Fruit fly (Drosophila melanogaster) whole organism, wandering third instar larva: Measurements from ENCODE around the gene Eo.

Source experiments
- CG9705 ChIP-seq: fragments of 200-800 bp; sonication (Bioruptor generic); optimal IDR thresholded peaks from 2 replicates; lab custom pipeline; 2018; ENCODE audit warnings: missing biosample characterization, mild to moderate bottlenecking, missing genetic modification characterization
- CrebA ChIP-seq: fragments of 200-800 bp; sonication (Bioruptor generic); optimal IDR thresholded peaks from 2 replicates; lab custom pipeline; 2016; ENCODE audit warnings: missing biosample characterization, mild to moderate bottlenecking, missing genetic modification characterization, borderline replicate concordance
- Dfd ChIP-seq: fragments of >200 bp; optimal IDR thresholded peaks from 2 replicates; lab custom pipeline; 2017; ENCODE audit warnings: missing biosample characterization, missing genetic modification characterization
- Dif ChIP-seq: fragments of 200-275, 200-300 bp; sonication (Bioruptor generic); optimal IDR thresholded peaks from 2 replicates; lab custom pipeline; 2018; ENCODE audit warnings: missing biosample characterization, missing genetic modification characterization; ENCODE audit not compliant: partially characterized antibody
- GATAd ChIP-seq: sonication (Bioruptor generic); optimal IDR thresholded peaks from 2 replicates; lab custom pipeline; 2016; ENCODE audit warnings: missing biosample characterization, missing genetic modification characterization
- Hnf4 ChIP-seq: fragments of 200-800 bp; sonication (Bioruptor generic); optimal IDR thresholded peaks from 2 replicates; lab custom pipeline; 2016; ENCODE audit warnings: missing biosample characterization, mild to moderate bottlenecking, missing genetic modification characterization
- Hr83 ChIP-seq: fragments of 200-300 bp; sonication (Bioruptor generic); optimal IDR thresholded peaks from 2 replicates; lab custom pipeline; 2016; ENCODE audit warnings: missing biosample characterization, mild to moderate bottlenecking, missing genetic modification characterization, moderate library complexity; ENCODE audit not compliant: poor library complexity, severe bottlenecking
- Myc ChIP-seq: fragments of >200 bp; optimal IDR thresholded peaks from 2 replicates; lab custom pipeline; 2017
- N ChIP-seq: fragments of >200 bp; optimal IDR thresholded peaks from 2 replicates; lab custom pipeline; 2018; ENCODE audit warnings: missing biosample characterization, missing external identifiers, missing genetic modification characterization
- OdsH ChIP-seq: fragments of 200-800 bp; sonication (Bioruptor generic); optimal IDR thresholded peaks from 2 replicates; lab custom pipeline; 2016; ENCODE audit warnings: missing biosample characterization, mild to moderate bottlenecking, missing genetic modification characterization
- Rel ChIP-seq, 2 experiments: fragments of 200-800 bp; sonication (Bioruptor generic) in 1 of 2; optimal IDR thresholded peaks; 2 replicates in 1 of 2; 3 replicates in 1 of 2; lab custom pipeline; 2016 to 2019; ENCODE audit warnings: mild to moderate bottlenecking in 2 of 2, missing biosample characterization in 2 of 2, missing genetic modification characterization in 2 of 2, moderate library complexity in 1 of 2
- Sp1 ChIP-seq: fragments of 200-800 bp; sonication (Bioruptor generic); optimal IDR thresholded peaks from 3 replicates; lab custom pipeline; 2019; ENCODE audit warnings: missing biosample characterization, mild to moderate bottlenecking, missing genetic modification characterization, moderate library complexity
- Vsx2 ChIP-seq: fragments of 200-300, 225-300 bp; sonication (Bioruptor generic); optimal IDR thresholded peaks from 2 replicates; lab custom pipeline; 2018; ENCODE audit warnings: missing biosample characterization, missing genetic modification characterization; ENCODE audit not compliant: partially characterized antibody
- br ChIP-seq: fragments of 200-800 bp; sonication (Bioruptor generic); optimal IDR thresholded peaks from 2 replicates; lab custom pipeline; 2016; ENCODE audit warnings: missing biosample characterization, missing genetic modification characterization
- dl ChIP-seq, 2 experiments: fragments of 175-275, 200-275 bp in 1 of 2; fragments of 200-275 bp in 1 of 2; sonication (Bioruptor generic); optimal IDR thresholded peaks; lab custom pipeline; 2018; ENCODE audit warnings: mild to moderate bottlenecking in 2 of 2, missing biosample characterization in 2 of 2, missing genetic modification characterization in 2 of 2, moderate library complexity in 2 of 2; ENCODE audit not compliant: partially characterized antibody in 2 of 2, insufficient read depth in 1 of 2
- dmrt93B ChIP-seq: fragments of 200-800 bp; sonication (Bioruptor generic); optimal IDR thresholded peaks from 2 replicates; lab custom pipeline; 2018; ENCODE audit warnings: missing biosample characterization, mild to moderate bottlenecking, missing genetic modification characterization
- dsf ChIP-seq: sonication (Bioruptor generic); optimal IDR thresholded peaks from 2 replicates; lab custom pipeline; 2016; ENCODE audit warnings: missing biosample characterization, missing genetic modification characterization, borderline replicate concordance
- ey ChIP-seq: fragments of 200-800 bp; sonication (Bioruptor generic); optimal IDR thresholded peaks from 2 replicates; lab custom pipeline; 2016; ENCODE audit warnings: missing biosample characterization, missing genetic modification characterization
- foxo ChIP-seq, 2 experiments: fragments of 200-800 bp; sonication (Bioruptor generic); optimal IDR thresholded peaks; 2 replicates in 1 of 2; 3 replicates in 1 of 2; lab custom pipeline; 2016 to 2017; ENCODE audit warnings: missing biosample characterization in 2 of 2, missing genetic modification characterization in 2 of 2
- fru ChIP-seq: fragments of 200-800 bp; sonication (Bioruptor generic); optimal IDR thresholded peaks from 3 replicates; lab custom pipeline; 2016; ENCODE audit warnings: missing biosample characterization, mild to moderate bottlenecking, missing genetic modification characterization
- h ChIP-seq: fragments of 200-800 bp; sonication (Bioruptor generic); optimal IDR thresholded peaks from 3 replicates; lab custom pipeline; 2016; ENCODE audit warnings: missing biosample characterization, mild to moderate bottlenecking, missing genetic modification characterization
- jim ChIP-seq: fragments of 175-275, 200-325 bp; sonication (Bioruptor generic); optimal IDR thresholded peaks from 2 replicates; lab custom pipeline; 2016; ENCODE audit warnings: missing biosample characterization, mild to moderate bottlenecking, missing genetic modification characterization
- lola ChIP-seq: fragments of >200 bp; optimal IDR thresholded peaks from 2 replicates; lab custom pipeline; 2017; ENCODE audit warnings: missing biosample characterization, missing genetic modification characterization
- pan ChIP-seq: fragments of >200 bp; optimal IDR thresholded peaks from 2 replicates; lab custom pipeline; 2017
- rgr ChIP-seq: fragments of 200-800 bp; sonication (Bioruptor generic); optimal IDR thresholded peaks from 3 replicates; lab custom pipeline; 2016; ENCODE audit warnings: missing biosample characterization, mild to moderate bottlenecking, missing genetic modification characterization
- sage ChIP-seq: fragments of 200-800 bp; sonication (Bioruptor generic); optimal IDR thresholded peaks from 2 replicates; lab custom pipeline; 2016; ENCODE audit warnings: missing biosample characterization, mild to moderate bottlenecking, missing genetic modification characterization
- sv ChIP-seq: fragments of 200-800 bp; sonication (Bioruptor generic); optimal IDR thresholded peaks from 3 replicates; lab custom pipeline; 2016; ENCODE audit warnings: missing biosample characterization, missing genetic modification characterization
- usp ChIP-seq: fragments of >200 bp; optimal IDR thresholded peaks from 2 replicates; lab custom pipeline; 2017; ENCODE audit warnings: missing biosample characterization, missing genetic modification characterization
- woc ChIP-seq: sonication (Bioruptor generic); optimal IDR thresholded peaks from 2 replicates; lab custom pipeline; 2016; ENCODE audit warnings: missing biosample characterization, mild to moderate bottlenecking, missing genetic modification characterization

Gene Eo

DNA sequence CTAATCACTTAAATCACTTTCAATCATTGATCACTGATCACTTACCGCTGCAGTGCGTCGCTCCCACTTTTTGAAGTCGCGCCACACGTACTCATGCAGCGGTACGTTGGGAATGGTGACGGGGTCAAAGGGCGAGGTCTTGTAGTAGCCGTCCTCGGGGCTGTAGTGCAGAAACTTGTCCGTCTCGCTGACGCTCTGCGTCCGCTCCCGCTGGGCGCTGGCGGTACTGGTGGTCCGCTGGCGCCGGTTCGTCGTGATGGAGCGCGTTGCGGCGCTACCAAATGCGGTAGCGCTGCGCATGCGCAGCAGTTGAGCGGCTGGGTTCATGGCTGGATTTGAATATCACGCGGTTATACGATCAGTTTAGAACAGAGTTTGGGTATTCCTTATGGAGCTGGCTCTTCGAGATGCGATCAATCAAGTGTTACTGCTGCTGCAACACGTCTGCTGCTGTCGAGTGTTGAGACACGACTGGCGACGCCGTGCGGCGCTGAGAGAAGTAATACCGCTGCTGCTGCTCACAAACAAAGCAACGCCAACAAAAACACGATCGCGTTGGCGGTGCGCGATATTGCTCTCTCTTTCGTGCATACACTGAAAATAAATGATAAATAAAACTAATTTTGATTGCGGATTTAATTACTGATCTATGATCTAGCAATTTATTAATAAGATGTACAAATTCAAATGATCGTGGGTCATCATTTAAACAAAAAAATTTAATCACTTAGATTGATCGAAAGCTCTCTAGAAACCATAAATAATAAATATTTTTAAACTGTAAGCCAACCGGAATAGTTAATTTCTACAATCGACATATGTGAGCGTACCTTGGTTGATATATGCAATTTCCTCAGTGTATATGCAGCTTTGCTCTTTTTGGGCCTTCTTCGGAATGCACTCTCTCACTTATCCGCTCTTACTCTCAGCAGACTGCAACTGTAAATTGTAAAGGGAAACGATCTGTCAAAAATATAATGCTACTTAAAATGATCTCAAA is 32.0 kb upstream of the Eo start (continued):
- peak; percentile 89 for TF ChIP-seq sv

DNA sequence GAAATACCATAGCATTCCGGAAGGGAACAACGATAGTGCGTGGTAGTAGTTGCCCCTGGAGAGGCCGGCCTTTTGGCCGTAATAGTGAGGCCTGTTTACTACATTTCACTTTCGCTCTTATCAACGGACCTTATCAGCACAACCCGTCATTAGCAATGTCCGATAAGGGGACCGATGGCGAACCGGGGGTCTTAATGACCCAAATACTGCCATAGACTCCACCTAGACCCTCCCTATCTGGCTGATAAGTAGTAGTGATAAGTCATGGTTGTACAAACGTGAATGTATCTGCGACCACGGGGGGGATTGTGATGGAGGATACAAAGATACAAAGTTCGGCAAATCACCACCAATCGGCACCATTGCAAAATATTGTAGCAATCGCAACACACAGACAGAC is 30.6 kb upstream of the Eo start:
- TF ChIP-seq br (peak; percentile 77), pan (lab: Kevin White, UChicago) (no peak), dsf (GFP tag; lab: Kevin White, UChicago) (no peak), N (GFP tag; lab: Kevin White, UChicago) (no peak), GATAd (GFP tag; lab: Kevin White, UChicago) (no peak), jim (no peak), foxo (GFP tag; optimal IDR thresholded peaks at IDR 0.05; lab: Kevin White, UChicago) (no peak), Myc (lab: Kevin White, UChicago) (no peak), dmrt93B (no peak), Hnf4 (GFP tag; lab: Kevin White, UChicago) (peak; percentile 8), Rel (GFP tag; optimal IDR thresholded peaks at IDR 0.05; lab: Kevin White, UChicago) (no peak), Rel (tag; optimal IDR thresholded peaks at IDR 0.05; lab: Kevin White, UChicago) (peak; percentile 54)

DNA sequence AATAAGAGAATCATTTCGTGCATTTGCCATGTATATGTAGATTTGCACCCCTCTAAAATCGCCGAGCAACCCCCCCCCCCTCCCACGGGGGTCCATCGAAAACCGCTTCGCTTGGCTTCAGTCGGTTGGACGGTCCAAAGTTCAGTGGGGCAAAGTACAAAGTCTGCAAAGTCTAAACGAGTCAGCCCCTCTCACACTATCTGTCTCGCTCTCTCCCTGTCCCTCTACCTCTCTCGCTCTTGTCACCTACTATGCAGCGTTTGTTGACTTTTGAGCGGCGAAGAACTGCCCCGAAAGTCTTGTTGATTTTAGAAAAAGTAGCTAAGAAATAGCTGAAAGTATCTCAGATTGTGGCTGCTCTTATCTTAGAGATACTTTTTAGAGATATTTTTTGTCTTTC is 28.8 kb upstream of the Eo start:
- peak; percentile 50 for TF ChIP-seq CrebA (GFP tag; lab: Kevin White, UChicago)
- peak; percentile 76 for TF ChIP-seq Dfd
- TF ChIP-seq Sp1 (GFP tag; lab: Kevin White, UChicago), result peak; percentile 51
- TF ChIP-seq Vsx2, result no peak
- TF ChIP-seq CG9705, result peak; percentile 9
- TF ChIP-seq Hnf4 (GFP tag; lab: Kevin White, UChicago), result peak; percentile 95
- TF ChIP-seq rgr, result peak; percentile 41
- TF ChIP-seq ey (GFP tag; lab: Kevin White, UChicago), result no peak
- peak in 1 of 2 experiments; percentile 3 for TF ChIP-seq foxo (GFP tag; optimal IDR thresholded peaks at IDR 0.05; lab: Kevin White, UChicago)

DNA sequence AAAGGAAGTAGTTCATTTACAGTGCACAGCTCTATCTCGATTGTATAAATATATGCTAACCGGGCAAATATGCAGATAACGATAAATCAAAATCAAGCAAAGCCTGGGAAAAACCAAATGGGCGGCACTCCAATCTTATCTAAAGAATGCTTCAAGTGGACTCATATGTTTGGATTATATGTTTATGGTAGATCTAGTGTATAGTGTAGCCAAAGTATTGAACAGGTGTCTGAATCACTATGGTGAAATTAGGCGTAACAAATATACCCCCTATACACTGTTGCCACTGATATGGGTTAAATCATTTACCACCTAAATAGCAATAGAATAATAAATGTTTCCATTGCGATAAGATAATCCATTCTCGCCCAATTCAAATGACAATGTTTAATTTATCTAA is 27.9 kb upstream of the Eo start:
- no peak for TF ChIP-seq GATAd (GFP tag; lab: Kevin White, UChicago)
- TF ChIP-seq dl (GFP tag; optimal IDR thresholded peaks at IDR 0.05; lab: Kevin White, UChicago; ENCODE audit: insufficient read depth in 1 of 2, partially characterized antibody in 2 of 2), result peak in 1 of 2 experiments; percentile 53
- no peak for TF ChIP-seq Rel (GFP tag; optimal IDR thresholded peaks at IDR 0.05; lab: Kevin White, UChicago)
- TF ChIP-seq Rel (tag; optimal IDR thresholded peaks at IDR 0.05; lab: Kevin White, UChicago), result peak; percentile 13
- TF ChIP-seq, all 38 proteins: peak for 2

DNA sequence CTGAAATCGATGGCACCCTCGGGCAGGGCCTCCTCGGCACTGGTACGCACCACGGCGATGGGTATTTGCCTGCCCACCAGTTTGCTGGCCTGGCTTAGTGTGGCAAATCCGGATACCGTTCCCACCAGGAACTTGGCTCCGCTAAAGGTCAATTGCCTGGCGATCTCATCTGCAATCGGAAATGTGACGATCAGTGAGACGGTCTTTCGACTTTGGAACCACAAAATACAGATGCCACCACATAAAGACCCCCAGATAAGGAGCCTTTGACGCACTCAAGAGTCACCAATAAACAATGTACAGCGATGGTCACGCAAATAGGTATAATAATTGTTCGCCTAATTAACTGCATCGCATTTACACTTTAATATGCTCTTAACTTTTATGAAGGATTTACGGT is 17.6 kb upstream of the Eo start:
- no peak for TF ChIP-seq Hr83 (GFP tag; lab: Kevin White, UChicago)
- TF ChIP-seq N (GFP tag; lab: Kevin White, UChicago), result no peak
- TF ChIP-seq fru (GFP tag; lab: Kevin White, UChicago), result peak; percentile 3
- TF ChIP-seq Vsx2, result no peak
- no peak for TF ChIP-seq Rel (GFP tag; optimal IDR thresholded peaks at IDR 0.05; lab: Kevin White, UChicago)
- peak; percentile 10 for TF ChIP-seq Rel (tag; optimal IDR thresholded peaks at IDR 0.05; lab: Kevin White, UChicago)
- no peak for TF ChIP-seq foxo (GFP tag; optimal IDR thresholded peaks at IDR 0.05; lab: Kevin White, UChicago)
- no peak for TF ChIP-seq usp (GFP tag; lab: Kevin White, UChicago)
- no peak for TF ChIP-seq ey (GFP tag; lab: Kevin White, UChicago)
- TF ChIP-seq dsf (GFP tag; lab: Kevin White, UChicago), result no peak
- TF ChIP-seq jim, result no peak
- no peak for TF ChIP-seq sv
- peak; percentile 13 for TF ChIP-seq rgr
- TF ChIP-seq Myc (lab: Kevin White, UChicago), result no peak
- no peak for TF ChIP-seq GATAd (GFP tag; lab: Kevin White, UChicago)
- TF ChIP-seq h (GFP tag; lab: Kevin White, UChicago), result no peak
- peak; percentile 32 for TF ChIP-seq Sp1 (GFP tag; lab: Kevin White, UChicago)
- TF ChIP-seq pan (lab: Kevin White, UChicago), result no peak
- no peak for TF ChIP-seq sage (GFP tag; lab: Kevin White, UChicago)
- TF ChIP-seq br, result no peak
- TF ChIP-seq CrebA (GFP tag; lab: Kevin White, UChicago), result peak; percentile 40
- peak; percentile 45 for TF ChIP-seq Hnf4 (GFP tag; lab: Kevin White, UChicago)
- no peak for TF ChIP-seq OdsH (GFP tag; lab: Kevin White, UChicago)
- TF ChIP-seq Dif (GFP tag; lab: Kevin White, UChicago), result no peak
- TF ChIP-seq lola, result no peak
- TF ChIP-seq woc (GFP tag; lab: Kevin White, UChicago), result no peak
- TF ChIP-seq dl (GFP tag; optimal IDR thresholded peaks at IDR 0.05; lab: Kevin White, UChicago; ENCODE audit: insufficient read depth in 1 of 2, partially characterized antibody in 2 of 2), result no peak
